Fruit fly (Drosophila melanogaster): ENCODE measurements around the gene CG31522.
A peak's percentile ranks its signal among the peaks of the same experiment; 100 is the strongest.

CG31522 gene

dm6 chr3R:4453213-4453956 lies 9.3 kb downstream of the CG31522 start (continued):
- no peak for TF ChIP-seq croc (GFP tag; conservative IDR thresholded peaks at IDR 0.05)
- no peak for TF ChIP-seq Ptx1 (GFP tag; IDR thresholded peaks at IDR 0.05)
- TF ChIP-seq pum (GFP tag; optimal IDR thresholded peaks at IDR 0.05), result no peak
- TF ChIP-seq aop (GFP tag; IDR thresholded peaks at IDR 0.05), result no peak
- TF ChIP-seq Chrac-16 (GFP tag; optimal IDR thresholded peaks at IDR 0.05), result no peak
- peak; percentile 33 for TF ChIP-seq CG2116 (GFP tag; optimal IDR thresholded peaks at IDR 0.05)
- TF ChIP-seq pros (GFP tag; optimal IDR thresholded peaks at IDR 0.05), result peak; percentile 93
- peak; percentile 5 for TF ChIP-seq trem (tag; optimal IDR thresholded peaks at IDR 0.05)
- TF ChIP-seq CG13424 (tag; optimal IDR thresholded peaks at IDR 0.05), result no peak
- TF ChIP-seq ssp (GFP tag; IDR thresholded peaks at IDR 0.05), result no peak
- TF ChIP-seq CG31224 (GFP tag; IDR thresholded peaks at IDR 0.05), result no peak
- TF ChIP-seq CG7556 (GFP tag; optimal IDR thresholded peaks at IDR 0.05), result no peak
- TF ChIP-seq sisA (GFP tag; IDR thresholded peaks at IDR 0.05), result no peak
- TF ChIP-seq Gsc (GFP tag; IDR thresholded peaks at IDR 0.05), result no peak
- TF ChIP-seq vnd (GFP tag; IDR thresholded peaks at IDR 0.05; ENCODE audit: partially characterized antibody), result no peak
- TF ChIP-seq scrt (GFP tag; optimal IDR thresholded peaks at IDR 0.05), result peak; percentile 47
- TF ChIP-seq CG8290 (GFP tag; optimal IDR thresholded peaks at IDR 0.05), result peak; percentile 29
- TF ChIP-seq CG8290 (tag; optimal IDR thresholded peaks at IDR 0.05), result peak; percentile 45 to 60
- TF ChIP-seq Stat92E (GFP tag; optimal IDR thresholded peaks at IDR 0.05), result no peak
- no peak for TF ChIP-seq bab2 (GFP tag; optimal IDR thresholded peaks at IDR 0.05)
- TF ChIP-seq CG3281 (GFP tag; optimal IDR thresholded peaks at IDR 0.05), result no peak
- TF ChIP-seq CG12155 (GFP tag; optimal IDR thresholded peaks at IDR 0.05), result no peak
- no peak for TF ChIP-seq tio (GFP tag; optimal IDR thresholded peaks at IDR 0.05)
- peak; percentile 28 for TF ChIP-seq CG6765 (GFP tag; optimal IDR thresholded peaks at IDR 0.05)
- no peak for TF ChIP-seq Nf-YA (GFP tag; IDR thresholded peaks at IDR 0.05)
- TF ChIP-seq CG14014 (GFP tag; IDR thresholded peaks at IDR 0.05), result no peak; the same call in 1 of the 2 replicates
- no peak for TF ChIP-seq CG17912 (GFP tag; optimal IDR thresholded peaks at IDR 0.05)
- TF ChIP-seq Doc2 (GFP tag; IDR thresholded peaks at IDR 0.05), result no peak
- TF ChIP-seq da (GFP tag; optimal IDR thresholded peaks at IDR 0.05), result peak; percentile 36
- TF ChIP-seq CG3407 (GFP tag; optimal IDR thresholded peaks at IDR 0.05), result no peak
- TF ChIP-seq CG3838 (GFP tag; optimal IDR thresholded peaks at IDR 0.05), result no peak
- no peak for TF ChIP-seq mirr (GFP tag; optimal IDR thresholded peaks at IDR 0.05)
- TF ChIP-seq CG8944 (GFP tag; optimal IDR thresholded peaks at IDR 0.05), result no peak
- TF ChIP-seq ewg (GFP tag; optimal IDR thresholded peaks at IDR 0.05), result peak; percentile 77
- TF ChIP-seq bbx (GFP tag; IDR thresholded peaks at IDR 0.05; ENCODE audit: partially characterized antibody), result peak; percentile 59
- TF ChIP-seq CG7372 (GFP tag; IDR thresholded peaks at IDR 0.05), result no peak
- peak; percentile 4 for TF ChIP-seq Dp (GFP tag; optimal IDR thresholded peaks at IDR 0.05)
- no peak for TF ChIP-seq CG10274 (GFP tag; optimal IDR thresholded peaks at IDR 0.05)
- TF ChIP-seq eyg (GFP tag; optimal IDR thresholded peaks at IDR 0.05), result peak; percentile 2
- TF ChIP-seq Dll (GFP tag; IDR thresholded peaks at IDR 0.05; ENCODE audit: partially characterized antibody), result peak; percentile 68; the same call in 3 of the 4 replicates
- no peak for TF ChIP-seq CG11085 (GFP tag; IDR thresholded peaks at IDR 0.05)
- no peak for TF ChIP-seq CG15011 (GFP tag; optimal IDR thresholded peaks at IDR 0.05)
- TF ChIP-seq dati (GFP tag; IDR thresholded peaks at IDR 0.05), result no peak
- peak; percentile 59; the same call in 2 of the 3 replicates for TF ChIP-seq Dbx (GFP tag; IDR thresholded peaks at IDR 0.05)
- TF ChIP-seq TFAM (GFP tag; optimal IDR thresholded peaks at IDR 0.05), result no peak
- no peak for TF ChIP-seq ERR (GFP tag; optimal IDR thresholded peaks at IDR 0.05)
- TF ChIP-seq CG2129 (GFP tag; IDR thresholded peaks at IDR 0.05; ENCODE audit: partially characterized antibody), result no peak
- TF ChIP-seq CG12219 (GFP tag; optimal IDR thresholded peaks at IDR 0.05), result no peak
- no peak for TF ChIP-seq wor (GFP tag; IDR thresholded peaks at IDR 0.05)
- TF ChIP-seq oc (tag; optimal IDR thresholded peaks at IDR 0.05), result no peak
- no peak for TF ChIP-seq CkIIα-i1 (GFP tag; IDR thresholded peaks at IDR 0.05)
